Fruit fly (Drosophila melanogaster) whole organism, prepupa: ENCODE results near the gene CG17145.

Source experiments
- Blimp-1 ChIP-seq: fragments of 200-800 bp; sonication (Bioruptor generic); optimal IDR thresholded peaks from 3 replicates; lab custom pipeline; 2017; ENCODE audit warnings: missing biosample characterization, missing genetic modification characterization, mild to moderate bottlenecking, moderate library complexity, missing genetic modification reagents
- CG10669 ChIP-seq: fragments of 200-800 bp; sonication (Bioruptor generic); optimal IDR thresholded peaks from 3 replicates; lab custom pipeline; 2018; ENCODE audit warnings: missing biosample characterization, mild to moderate bottlenecking, missing genetic modification characterization, moderate library complexity
- CG11762 ChIP-seq: fragments of 200-800 bp; sonication (Bioruptor generic); optimal IDR thresholded peaks from 3 replicates; lab custom pipeline; 2016; ENCODE audit warnings: missing biosample characterization, missing genetic modification characterization; ENCODE audit not compliant: insufficient read depth
- CG11902 ChIP-seq: fragments of 200-800 bp; sonication (Bioruptor generic); optimal IDR thresholded peaks from 3 replicates; lab custom pipeline; 2016; ENCODE audit warnings: missing biosample characterization, missing genetic modification characterization
- CG15336 ChIP-seq: fragments of 200-800 bp; sonication (Bioruptor generic); IDR thresholded peaks from 2 replicates; pipeline ENCODE4 v1.3.6; 2022; ENCODE audit warnings: missing biosample characterization, missing genetic modification characterization
- CG16779 ChIP-seq: fragments of 200-800 bp; sonication (Bioruptor generic); optimal IDR thresholded peaks from 3 replicates; lab custom pipeline; 2017; ENCODE audit warnings: missing biosample characterization, mild to moderate bottlenecking, missing genetic modification characterization
- CG3032 ChIP-seq: fragments of 200-800 bp; optimal IDR thresholded peaks from 2 replicates; lab custom pipeline; 2019; ENCODE audit warnings: missing biosample characterization, mild to moderate bottlenecking, missing genetic modification characterization, moderate library complexity
- CG31627 ChIP-seq: fragments of 200-800 bp; sonication (Bioruptor generic); optimal IDR thresholded peaks from 3 replicates; lab custom pipeline; 2016; ENCODE audit warnings: missing biosample characterization, missing genetic modification characterization
- CG32006 ChIP-seq: fragments of 200-800 bp; sonication (Bioruptor generic); optimal IDR thresholded peaks from 3 replicates; lab custom pipeline; 2017; ENCODE audit warnings: missing biosample characterization, mild to moderate bottlenecking, missing genetic modification characterization
- CG34406 ChIP-seq: fragments of 200-800 bp; sonication (Bioruptor generic); optimal IDR thresholded peaks from 3 replicates; lab custom pipeline; 2016; ENCODE audit warnings: missing biosample characterization, missing genetic modification characterization
- CG3919 ChIP-seq: fragments of 200-800 bp; sonication (Bioruptor generic); optimal IDR thresholded peaks from 3 replicates; lab custom pipeline; 2016; ENCODE audit warnings: missing biosample characterization, missing genetic modification characterization
- CG4318 ChIP-seq: fragments of 200-800 bp; sonication (Bioruptor generic); optimal IDR thresholded peaks from 3 replicates; lab custom pipeline; 2017; ENCODE audit warnings: missing biosample characterization, mild to moderate bottlenecking, missing genetic modification characterization
- CG6163 ChIP-seq: fragments of 200-800 bp; sonication (Bioruptor generic); IDR thresholded peaks from 3 replicates; pipeline ENCODE4 v1.3.6; 2022; ENCODE audit warnings: missing biosample characterization, missing genetic modification characterization
- CG6276 ChIP-seq: fragments of 200-800 bp; sonication (Bioruptor generic); optimal IDR thresholded peaks from 2 replicates; lab custom pipeline; 2017; ENCODE audit warnings: missing biosample characterization, mild to moderate bottlenecking, missing genetic modification characterization
- CG6792 ChIP-seq: fragments of 200-800 bp; sonication (Bioruptor generic); optimal IDR thresholded peaks from 3 replicates; lab custom pipeline; 2016; ENCODE audit warnings: missing biosample characterization, missing genetic modification characterization
- CG6808 ChIP-seq: fragments of 200-800 bp; sonication (Bioruptor generic); optimal IDR thresholded peaks from 3 replicates; lab custom pipeline; 2017; ENCODE audit warnings: missing biosample characterization, missing genetic modification characterization, mild to moderate bottlenecking, moderate library complexity, missing genetic modification reagents
- CG6854 ChIP-seq: fragments of 200-800 bp; sonication (Bioruptor generic); optimal IDR thresholded peaks from 2 replicates; lab custom pipeline; 2017; ENCODE audit warnings: missing biosample characterization, mild to moderate bottlenecking, missing genetic modification characterization
- CG7368 ChIP-seq: fragments of 200-800 bp; sonication (Bioruptor generic); optimal IDR thresholded peaks from 3 replicates; lab custom pipeline; 2016; ENCODE audit warnings: missing biosample characterization, missing genetic modification characterization
- CG8119 ChIP-seq: fragments of 200-800 bp; sonication (Bioruptor generic); IDR thresholded peaks from 3 replicates; pipeline ENCODE4 v1.3.6; 2022; ENCODE audit warnings: missing biosample characterization, missing genetic modification characterization
- CG8319 ChIP-seq: fragments of 200-800 bp; sonication (Bioruptor generic); optimal IDR thresholded peaks from 3 replicates; lab custom pipeline; 2016; ENCODE audit warnings: missing biosample characterization, missing genetic modification characterization
- CG8632 ChIP-seq: fragments of 200-800 bp; sonication (Bioruptor generic); optimal IDR thresholded peaks from 3 replicates; lab custom pipeline; 2016; ENCODE audit warnings: missing biosample characterization, missing genetic modification characterization
- CG9139 ChIP-seq: fragments of 200-800 bp; sonication (Bioruptor generic); optimal IDR thresholded peaks from 3 replicates; lab custom pipeline; 2017; ENCODE audit warnings: missing biosample characterization, mild to moderate bottlenecking, missing genetic modification characterization
- Eip75B ChIP-seq: fragments of 200-800 bp; sonication (Bioruptor generic); optimal IDR thresholded peaks from 3 replicates; lab custom pipeline; 2016; ENCODE audit warnings: missing biosample characterization, missing genetic modification characterization
- Eip78C ChIP-seq: fragments of 200-800 bp; sonication (Bioruptor generic); peaks from one replicate; lab custom pipeline; 2016; ENCODE audit warnings: missing biosample characterization, missing genetic modification characterization
- Hr38 ChIP-seq: sonication (Bioruptor generic); optimal IDR thresholded peaks from 2 replicates; lab custom pipeline; 2016; ENCODE audit warnings: missing biosample characterization, missing genetic modification characterization
- Hr39 ChIP-seq: fragments of 200-800 bp; sonication (Bioruptor generic); optimal IDR thresholded peaks from 2 replicates; lab custom pipeline; 2016; ENCODE audit warnings: missing biosample characterization, missing genetic modification characterization
- Hr4 ChIP-seq: fragments of 200-800 bp; sonication (Bioruptor generic); optimal IDR thresholded peaks from 3 replicates; lab custom pipeline; 2016; ENCODE audit warnings: missing biosample characterization, missing genetic modification characterization
- Lpt ChIP-seq: fragments of 200-800 bp; sonication (Bioruptor generic); optimal IDR thresholded peaks from 3 replicates; lab custom pipeline; 2016; ENCODE audit warnings: missing biosample characterization, missing genetic modification characterization
- Met ChIP-seq: fragments of 200-800 bp; sonication (Bioruptor generic); optimal IDR thresholded peaks from 3 replicates; lab custom pipeline; 2016; ENCODE audit warnings: missing biosample characterization, missing genetic modification characterization
- OdsH ChIP-seq: fragments of 200-800 bp; sonication (Bioruptor generic); optimal IDR thresholded peaks from 3 replicates; lab custom pipeline; 2016; ENCODE audit warnings: missing biosample characterization, missing genetic modification characterization
- Smox ChIP-seq: fragments of 200-800 bp; sonication (Bioruptor generic); optimal IDR thresholded peaks from 3 replicates; lab custom pipeline; 2016; ENCODE audit warnings: missing biosample characterization, missing genetic modification characterization
- Sox102F ChIP-seq: fragments of 200-800 bp; sonication (Bioruptor generic); optimal IDR thresholded peaks from 2 replicates; lab custom pipeline; 2016; ENCODE audit warnings: missing biosample characterization, mild to moderate bottlenecking, missing genetic modification characterization
- Sox15 ChIP-seq: fragments of 200-800 bp; sonication (Bioruptor generic); optimal IDR thresholded peaks from 3 replicates; lab custom pipeline; 2016; ENCODE audit warnings: missing biosample characterization, missing genetic modification characterization
- achi ChIP-seq: fragments of 200-800 bp; sonication (Bioruptor generic); optimal IDR thresholded peaks from 3 replicates; lab custom pipeline; 2016; ENCODE audit warnings: missing biosample characterization, missing genetic modification characterization
- acj6 ChIP-seq: fragments of 200-800 bp; sonication (Bioruptor generic); optimal IDR thresholded peaks from 3 replicates; lab custom pipeline; 2016; ENCODE audit warnings: missing biosample characterization, missing genetic modification characterization
- cyc ChIP-seq: fragments of 200-800 bp; sonication (Bioruptor generic); optimal IDR thresholded peaks from 3 replicates; lab custom pipeline; 2016; ENCODE audit warnings: missing biosample characterization, missing genetic modification characterization
- dsx ChIP-seq: fragments of 200-800 bp; optimal IDR thresholded peaks from 3 replicates; lab custom pipeline; 2019; ENCODE audit warnings: missing biosample characterization, mild to moderate bottlenecking, missing genetic modification characterization, moderate library complexity; ENCODE audit not compliant: poor library complexity, severe bottlenecking
- eg ChIP-seq: fragments of 200-800 bp; sonication (Bioruptor generic); IDR thresholded peaks from 3 replicates; pipeline ENCODE4 v1.3.6; 2022; ENCODE audit warnings: missing biosample characterization, missing genetic modification characterization
- fd59A ChIP-seq: fragments of 200-800 bp; sonication (Bioruptor generic); optimal IDR thresholded peaks from 2 replicates; lab custom pipeline; 2017; ENCODE audit warnings: missing biosample characterization, mild to moderate bottlenecking, missing genetic modification characterization, missing genetic modification reagents
- fd85E ChIP-seq: fragments of 200-800 bp; sonication (Bioruptor generic); optimal IDR thresholded peaks from 3 replicates; lab custom pipeline; 2016; ENCODE audit warnings: missing biosample characterization, missing genetic modification characterization
- fkh ChIP-seq: fragments of 200-800 bp; sonication (Bioruptor generic); optimal IDR thresholded peaks from 3 replicates; lab custom pipeline; 2017; ENCODE audit warnings: missing biosample characterization, mild to moderate bottlenecking, missing genetic modification characterization, moderate library complexity
- lz ChIP-seq: fragments of 200-800 bp; sonication (Bioruptor generic); optimal IDR thresholded peaks from 3 replicates; lab custom pipeline; 2016; ENCODE audit warnings: missing biosample characterization, missing genetic modification characterization
- net ChIP-seq: fragments of 200-800 bp; sonication (Bioruptor generic); optimal IDR thresholded peaks from 3 replicates; lab custom pipeline; 2016; ENCODE audit warnings: missing biosample characterization, missing genetic modification characterization
- pdm3 ChIP-seq: fragments of 200-800 bp; sonication (Bioruptor generic); optimal IDR thresholded peaks from 3 replicates; lab custom pipeline; 2016; ENCODE audit warnings: missing biosample characterization, missing genetic modification characterization
- spab ChIP-seq: fragments of 200-800 bp; sonication (Bioruptor generic); optimal IDR thresholded peaks from 2 replicates; lab custom pipeline; 2017; ENCODE audit warnings: missing biosample characterization, mild to moderate bottlenecking, missing genetic modification characterization, missing genetic modification reagents
- ss ChIP-seq, 2 experiments: fragments of 200-800 bp; sonication (Bioruptor generic); optimal IDR thresholded peaks; 2 replicates in 1 of 2; 3 replicates in 1 of 2; lab custom pipeline; 2017 to 2018; ENCODE audit warnings: mild to moderate bottlenecking in 2 of 2, missing biosample characterization in 2 of 2, missing genetic modification characterization in 2 of 2, moderate library complexity in 1 of 2
- svp ChIP-seq: fragments of 200-800 bp; sonication (Bioruptor generic); peaks from one replicate; lab custom pipeline; 2016; ENCODE audit warnings: missing biosample characterization, missing genetic modification characterization
- topi ChIP-seq: fragments of 200-800 bp; sonication (Bioruptor generic); optimal IDR thresholded peaks from 3 replicates; lab custom pipeline; 2016; ENCODE audit warnings: missing biosample characterization, missing genetic modification characterization
- vri ChIP-seq: fragments of 200-800 bp; sonication (Bioruptor generic); optimal IDR thresholded peaks from 3 replicates; lab custom pipeline; 2016; ENCODE audit warnings: missing biosample characterization, mild to moderate bottlenecking, missing genetic modification characterization

The CG17145 gene

DNA sequence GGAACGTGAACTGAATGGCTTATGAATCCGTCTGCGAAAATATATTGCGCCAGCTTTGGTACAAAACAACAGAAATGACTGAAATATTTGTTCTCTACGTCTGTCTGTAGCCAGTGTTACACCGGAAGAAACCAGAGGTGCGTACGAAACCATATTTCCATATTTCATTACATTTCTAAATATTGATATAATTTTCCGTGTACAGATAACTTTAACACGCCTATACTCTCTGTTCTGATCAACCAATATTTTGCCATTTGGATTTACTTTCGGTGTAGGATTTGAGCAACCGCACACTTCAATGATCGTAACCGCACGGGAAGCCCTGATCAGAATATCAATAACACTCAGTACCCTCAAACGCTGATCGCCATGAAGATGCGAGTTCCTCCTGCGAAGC is 26.9 kb upstream of the CG17145 start (continued):
- TF ChIP-seq topi (GFP tag; lab: Kevin White, UChicago) = peak; percentile 72
- TF ChIP-seq vri (GFP tag; lab: Kevin White, UChicago) = peak; percentile 69
- TF ChIP-seq CG34406 (GFP tag; lab: Kevin White, UChicago) = peak; percentile 44
- TF ChIP-seq Sox102F = peak; percentile 72
- peak; percentile 32 for TF ChIP-seq spab
- TF ChIP-seq CG8319 (GFP tag; lab: Kevin White, UChicago) = peak; percentile 20
- TF ChIP-seq acj6 (GFP tag; lab: Kevin White, UChicago) = peak; percentile 72
- peak; percentile 36 for TF ChIP-seq CG6276 (GFP tag; lab: Kevin White, UChicago)
- peak; percentile 79 for TF ChIP-seq lz
- TF ChIP-seq Met (GFP tag; lab: Kevin White, UChicago) = peak; percentile 80
- no peak for TF ChIP-seq CG16779 (tag; lab: Kevin White, UChicago)
- TF ChIP-seq achi (GFP tag; lab: Kevin White, UChicago) = peak; percentile 64
- TF ChIP-seq Blimp-1 (GFP tag; lab: Kevin White, UChicago) = peak; percentile 19
- peak; percentile 87 for TF ChIP-seq Eip78C (GFP tag; lab: Kevin White, UChicago)
- peak; percentile 43 for TF ChIP-seq CG10669 (GFP tag; lab: Kevin White, UChicago)

DNA sequence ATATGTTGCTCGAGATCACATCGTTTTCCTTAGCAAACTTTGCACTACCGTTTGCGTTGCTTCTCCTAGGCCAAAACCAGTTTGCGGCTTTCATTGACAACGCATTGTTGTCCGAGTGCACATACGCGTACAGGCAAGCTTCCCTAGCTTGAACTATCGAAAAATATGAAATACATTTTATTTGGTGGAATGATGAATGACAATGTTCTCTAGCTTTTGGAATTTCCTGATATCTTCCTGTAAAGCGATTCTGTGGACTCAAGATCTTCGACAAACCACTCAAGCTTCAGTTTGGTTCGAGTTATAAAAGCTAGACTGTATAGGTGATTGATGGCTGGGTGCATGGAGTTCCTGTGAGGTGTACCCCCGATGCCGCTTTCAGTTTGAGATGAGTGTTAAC is 25.7 kb upstream of the CG17145 start:
- TF ChIP-seq CG11762 (GFP tag; lab: Kevin White, UChicago) (peak; percentile 72), topi (GFP tag; lab: Kevin White, UChicago) (no peak), CG3919 (GFP tag; lab: Kevin White, UChicago) (peak; percentile 90), Sox102F (peak; percentile 8), eg (GFP tag; lab: Robert Waterston, UW) (peak; percentile 91), CG16779 (tag; lab: Kevin White, UChicago) (peak; percentile 54), fkh (GFP tag; lab: Kevin White, UChicago) (no peak), OdsH (peak; percentile 83), achi (GFP tag; lab: Kevin White, UChicago) (peak; percentile 85), dsx (GFP tag; lab: Kevin White, UChicago) (peak; percentile 87), net (GFP tag; lab: Kevin White, UChicago) (peak; percentile 81), Eip78C (GFP tag; lab: Kevin White, UChicago) (peak; percentile 96), CG7368 (peak; percentile 75), CG8119 (GFP tag; lab: Robert Waterston, UW) (peak; percentile 91), CG9139 (peak; percentile 62), CG10669 (GFP tag; lab: Kevin White, UChicago) (peak; percentile 87), Hr38 (GFP tag; lab: Kevin White, UChicago) (no peak), acj6 (GFP tag; lab: Kevin White, UChicago) (peak; percentile 82), CG31627 (GFP tag; lab: Kevin White, UChicago) (no peak), svp (GFP tag; lab: Kevin White, UChicago) (no peak), CG6808 (GFP tag; lab: Kevin White, UChicago) (peak; percentile 83), CG4318 (GFP tag; lab: Kevin White, UChicago) (peak; percentile 84), pdm3 (GFP tag; lab: Kevin White, UChicago) (peak; percentile 85), Sox15 (GFP tag; lab: Kevin White, UChicago) (peak; percentile 54), Met (GFP tag; lab: Kevin White, UChicago) (no peak), CG32006 (GFP tag; lab: Kevin White, UChicago) (peak; percentile 93), CG3032 (tag; lab: Kevin White, UChicago) (peak; percentile 85), Eip75B (GFP tag; lab: Kevin White, UChicago) (peak; percentile 87), fd59A (GFP tag; lab: Kevin White, UChicago) (peak; percentile 79), CG6163 (GFP tag; lab: Robert Waterston, UW) (peak; percentile 92), CG8319 (GFP tag; lab: Kevin White, UChicago) (peak; percentile 62), cyc (GFP tag; lab: Kevin White, UChicago) (peak; percentile 11), CG11902 (GFP tag; lab: Kevin White, UChicago) (peak; percentile 54), CG6854 (GFP tag; lab: Kevin White, UChicago) (no peak), Hr39 (GFP tag; lab: Kevin White, UChicago) (peak; percentile 12), CG6792 (GFP tag; lab: Kevin White, UChicago) (peak; percentile 74), Smox (GFP tag; lab: Kevin White, UChicago) (no peak), Hr4 (peak; percentile 92), fd85E (no peak), CG15336 (GFP tag; lab: Robert Waterston, UW) (peak; percentile 92), CG34406 (GFP tag; lab: Kevin White, UChicago) (peak; percentile 57), ss (GFP tag; optimal IDR thresholded peaks at IDR 0.05; lab: Kevin White, UChicago) (peak; percentile 78 to 81), CG8632 (GFP tag; lab: Kevin White, UChicago) (peak; percentile 57), Lpt (GFP tag; lab: Kevin White, UChicago) (peak; percentile 86)
